Worm (Caenorhabditis elegans): ENCODE measurements around the gene sre-43.
"Not testable (repeated sequence)": the region's sequence is repeated elsewhere in the genome, so short reads cannot be mapped to it uniquely, and the experiment has no call there.

ce11 chrII:14000044-14000443 is 31.2 kb upstream of the sre-43 start, which contains the start of gene F01D5.3:
- TF ChIP-seq snpc-4 (tag; optimal IDR thresholded peaks at IDR 0.05); nhr-237 (tag; optimal IDR thresholded peaks at IDR 0.05); unc-62 (GFP tag; optimal IDR thresholded peaks at IDR 0.05); lin-32 (GFP tag; optimal IDR thresholded peaks at IDR 0.05): not testable (repeated sequence)
